Worm (Caenorhabditis elegans) whole organism, mixed stage, embryonic: Measurements from ENCODE around the gene dpf-4.

ENCODE experiments used
- lsy-2 ChIP-seq: fragments of 150-350 bp; optimal IDR thresholded peaks from 2 replicates; lab custom pipeline; 2014; ENCODE audit warnings: missing biosample characterization, missing genetic modification characterization
- nhr-12 ChIP-seq: fragments of 150-350 bp; optimal IDR thresholded peaks from 2 replicates; lab custom pipeline; 2014; ENCODE audit warnings: missing biosample characterization, missing genetic modification characterization

ce11 chrIII:5855637-5856179 is 3.4 kb upstream of the dpf-4 start, which contains the start of the genes cct-6 and alh-9:
- TF ChIP-seq nhr-12 (tag; lab: Kevin White, UChicago) (no peak), lsy-2 (tag; lab: Kevin White, UChicago) (peak; percentile 83)
